Worm (Caenorhabditis elegans): ENCODE measurements around the gene srx-97.

Gene srx-97

ce11 chrII:3673493-3673892 is 4.3 kb upstream of the srx-97 start, which contains the start of gene sea-1:
Gene sea-1, minus strand, starts transcription at chrII:3673593.
- no peak for TF ChIP-seq blmp-1 (tag; optimal IDR thresholded peaks at IDR 0.05; ENCODE audit: insufficient read depth)
- no peak for TF ChIP-seq alr-1 (tag; optimal IDR thresholded peaks at IDR 0.05)
- TF ChIP-seq mab-5 (tag; optimal IDR thresholded peaks at IDR 0.05), result no peak
- no peak for TF ChIP-seq crh-2 (tag; optimal IDR thresholded peaks at IDR 0.05)
- no peak for TF ChIP-seq nhr-21 (tag; optimal IDR thresholded peaks at IDR 0.05)
- TF ChIP-seq gmeb-1 (tag; optimal IDR thresholded peaks at IDR 0.05), result no peak
- TF ChIP-seq elt-3 (tag; optimal IDR thresholded peaks at IDR 0.05), result no peak
- no peak for TF ChIP-seq zag-1 (tag; optimal IDR thresholded peaks at IDR 0.05)
- TF ChIP-seq lin-13 (GFP tag; optimal IDR thresholded peaks at IDR 0.05), result no peak
- no peak for TF ChIP-seq unc-55 (GFP tag; optimal IDR thresholded peaks at IDR 0.05)
- TF ChIP-seq nhr-77 (tag; optimal IDR thresholded peaks at IDR 0.05), result no peak
- no peak for TF ChIP-seq nhr-10 (tag; optimal IDR thresholded peaks at IDR 0.05)
- TF ChIP-seq elt-1 (tag; optimal IDR thresholded peaks at IDR 0.05), result no peak

ce11 chrII:3670956-3671355 is 1.7 kb upstream of the srx-97 start, which contains the start of gene srx-98:
Gene srx-98, minus strand, starts transcription at chrII:3671056.
- TF ChIP-seq unc-39 (tag; optimal IDR thresholded peaks at IDR 0.05) (no peak), lsy-2 (tag; optimal IDR thresholded peaks at IDR 0.05) (no peak), ztf-11 (tag; optimal IDR thresholded peaks at IDR 0.05) (no peak), R02D3.7 (tag; optimal IDR thresholded peaks at IDR 0.05) (no peak), ztf-1 (GFP tag; conservative IDR thresholded peaks at IDR 0.05) (no peak), F13H6.1 (tag; optimal IDR thresholded peaks at IDR 0.05) (no peak)

- TF ChIP-seq unc-62 (GFP tag; optimal IDR thresholded peaks at IDR 0.05) (no peak), sem-4 (tag; optimal IDR thresholded peaks at IDR 0.05) (no peak), ztf-11 (tag; optimal IDR thresholded peaks at IDR 0.05) (no peak), nhr-129 (tag; optimal IDR thresholded peaks at IDR 0.05) (no peak), nhr-21 (tag; optimal IDR thresholded peaks at IDR 0.05) (no peak)
These were observed 4.0 kb downstream of the srx-97 start for ce11 chrII:3665181-3665580.

- TF ChIP-seq ama-1 (optimal IDR thresholded peaks at IDR 0.05) (no peak), ZK546.5 (tag; optimal IDR thresholded peaks at IDR 0.05) (no peak)
These were observed 4.7 kb downstream of the srx-97 start, which contains the start of gene F19B10.3 for ce11 chrII:3664470-3664869. Gene F19B10.3, plus strand, starts transcription at chrII:3664770.

- TF ChIP-seq nhr-25 (tag; optimal IDR thresholded peaks at IDR 0.05) (no peak), unc-55 (GFP tag; optimal IDR thresholded peaks at IDR 0.05) (no peak), nhr-11 (tag; optimal IDR thresholded peaks at IDR 0.05) (no peak), nhr-21 (tag; optimal IDR thresholded peaks at IDR 0.05) (no peak), fos-1 (tag; optimal IDR thresholded peaks at IDR 0.05) (no peak), mdl-1 (tag; optimal IDR thresholded peaks at IDR 0.05) (no peak), nhr-6 (tag; optimal IDR thresholded peaks at IDR 0.05) (no peak), nhr-10 (tag; optimal IDR thresholded peaks at IDR 0.05) (no peak)
These were observed 5.4 kb downstream of the srx-97 start, which contains the start of gene F19B10.6 for ce11 chrII:3663796-3664195. Gene F19B10.6, minus strand, starts transcription at chrII:3663896.

ce11 chrII:3661932-3662331 is 7.3 kb downstream of the srx-97 start, which contains the start of gene F19B10.13:
Gene F19B10.13, plus strand, starts transcription at chrII:3662274.
- TF ChIP-seq mdl-1 (tag; optimal IDR thresholded peaks at IDR 0.05), result no peak
- no peak for TF ChIP-seq ceh-16 (tag; optimal IDR thresholded peaks at IDR 0.05)
- peak; percentile 95 for TF ChIP-seq fos-1 (tag; optimal IDR thresholded peaks at IDR 0.05)
- TF ChIP-seq gmeb-1 (tag; optimal IDR thresholded peaks at IDR 0.05), result peak; percentile 17
- TF ChIP-seq C34F6.9 (tag; optimal IDR thresholded peaks at IDR 0.05), result peak; percentile 84
- peak; percentile 53 for TF ChIP-seq unc-55 (GFP tag; optimal IDR thresholded peaks at IDR 0.05)

- TF ChIP-seq ama-1 (optimal IDR thresholded peaks at IDR 0.05) (no peak), ceh-82 (tag; optimal IDR thresholded peaks at IDR 0.05) (no peak), ztf-11 (tag; optimal IDR thresholded peaks at IDR 0.05) (no peak), ceh-16 (tag; optimal IDR thresholded peaks at IDR 0.05) (no peak), fos-1 (tag; optimal IDR thresholded peaks at IDR 0.05) (no peak), Y55F3AM.14 (GFP tag; optimal IDR thresholded peaks at IDR 0.05) (no peak), nhr-237 (tag; optimal IDR thresholded peaks at IDR 0.05) (no peak), crh-2 (tag; optimal IDR thresholded peaks at IDR 0.05) (no peak), elt-1 (tag; optimal IDR thresholded peaks at IDR 0.05) (no peak), mbf-1 (tag; optimal IDR thresholded peaks at IDR 0.05) (no peak)
These were observed 9.4 kb downstream of the srx-97 start, which contains the start of gene F19B10.4 for ce11 chrII:3659776-3660175. Gene F19B10.4, plus strand, starts transcription at chrII:3660076.
